Worm (Caenorhabditis elegans) whole organism, L3 larva: Measurements from ENCODE around the gene elf-1.

ENCODE experiments used
- mdl-1 ChIP-seq: fragments of 150-350 bp; optimal IDR thresholded peaks from 2 replicates; lab custom pipeline; 2014; ENCODE audit warnings: missing biosample characterization, missing genetic modification characterization
- nhr-11 ChIP-seq: fragments of 150-350 bp; optimal IDR thresholded peaks from 2 replicates; lab custom pipeline; 2014; ENCODE audit warnings: missing biosample characterization, missing genetic modification characterization
- nhr-77 ChIP-seq: fragments of 150-350 bp; optimal IDR thresholded peaks from 2 replicates; lab custom pipeline; 2014; ENCODE audit warnings: missing biosample characterization, missing genetic modification characterization
- ztf-4 ChIP-seq: fragments of 150-350 bp; optimal IDR thresholded peaks from 2 replicates; lab custom pipeline; 2014; ENCODE audit warnings: missing biosample characterization, missing genetic modification characterization

DNA sequence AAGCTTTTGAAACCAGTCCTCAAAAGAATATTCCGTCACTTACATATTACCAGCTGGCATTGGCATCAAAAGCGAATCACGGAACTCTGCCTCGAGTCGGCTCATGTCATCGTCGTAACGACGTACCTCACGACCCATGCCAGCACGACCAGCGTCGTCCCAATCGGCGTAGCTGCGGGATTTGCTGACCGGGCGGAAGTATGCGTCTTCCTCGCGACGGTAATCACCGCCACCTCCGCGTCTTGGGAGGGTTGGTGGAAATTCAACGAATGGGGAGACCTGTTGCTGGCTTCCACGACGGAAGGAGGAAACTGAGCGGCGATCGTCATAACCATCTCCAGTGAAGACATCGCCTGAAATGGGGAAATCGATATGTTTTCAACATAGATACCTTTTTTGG is 39.1 kb downstream of the elf-1 start:
- TF ChIP-seq mdl-1 (tag; lab: Kevin White, UChicago): no peak
- no peak for TF ChIP-seq nhr-11
- no peak for TF ChIP-seq ztf-4
- no peak for TF ChIP-seq nhr-77 (tag; lab: Kevin White, UChicago)
